Fruit fly (Drosophila melanogaster): Measurements from ENCODE around the gene CG5783.

The CG5783 gene

DNA sequence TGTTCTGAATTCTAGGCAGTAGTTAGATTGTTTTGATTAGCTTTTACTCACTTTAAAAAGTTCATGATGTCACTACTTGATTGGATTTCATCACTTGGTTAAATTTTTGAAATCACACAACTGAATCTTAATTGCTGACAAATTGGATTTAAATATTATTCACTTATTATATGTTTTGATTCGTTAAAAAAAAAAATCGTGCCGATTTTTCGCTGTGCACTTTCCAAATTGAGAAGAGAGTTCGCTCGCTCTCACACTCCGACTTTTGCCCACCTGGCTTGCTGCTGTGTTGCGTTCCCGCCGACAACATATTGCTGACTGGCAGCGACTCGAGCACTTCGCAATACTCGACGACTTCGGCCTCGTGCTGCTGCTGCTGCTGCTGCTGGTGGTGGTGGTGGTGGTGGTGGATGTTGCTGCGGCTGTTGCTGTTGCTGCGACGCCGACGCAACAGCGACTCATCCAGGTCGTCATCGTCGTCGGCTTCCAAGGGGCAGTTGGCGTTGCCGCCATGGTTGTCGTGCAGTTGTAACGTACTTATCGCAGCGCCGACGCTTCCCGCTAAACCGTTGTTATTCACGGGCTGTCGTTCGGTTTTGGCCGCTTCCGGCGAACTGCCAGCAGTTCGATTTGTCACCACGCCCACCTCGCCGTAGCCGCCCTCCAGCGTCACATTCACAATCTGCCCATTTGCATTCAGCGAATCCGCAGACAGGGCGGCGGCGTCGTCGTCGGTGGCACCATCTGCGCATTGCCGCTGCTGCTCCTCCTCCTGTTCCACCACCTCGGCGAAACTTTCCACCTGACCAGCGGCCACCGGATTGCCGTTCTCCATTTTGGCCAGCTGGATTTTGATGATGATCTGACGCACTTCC is 14.1 kb upstream of the CG5783 start (continued):
- TF ChIP-seq Aef1 (GFP tag; IDR thresholded peaks at IDR 0.05) (no peak), amos (GFP tag; IDR thresholded peaks at IDR 0.05; ENCODE audit: partially characterized antibody) (no peak; the same call in 1 of the 2 replicates), CG10267 (tag; optimal IDR thresholded peaks at IDR 0.05) (peak; percentile 65), CG12391 (tag; optimal IDR thresholded peaks at IDR 0.05) (peak; percentile 73), abd-A (tag; optimal IDR thresholded peaks at IDR 0.05) (no peak), peb (GFP tag; IDR thresholded peaks at IDR 0.05) (no peak), exex (tag; optimal IDR thresholded peaks at IDR 0.05) (peak; percentile 4), Ada2b (GFP tag; IDR thresholded peaks at IDR 0.05) (no peak; the same call in 1 of the 2 replicates), CG8478 (optimal IDR thresholded peaks at IDR 0.05) (peak; percentile 70), slbo (GFP tag; IDR thresholded peaks at IDR 0.05) (peak; percentile 71), CG12769 (tag; optimal IDR thresholded peaks at IDR 0.05) (peak; percentile 68), CG9215 (GFP tag; IDR thresholded peaks at IDR 0.05) (0 out of 2 replicates have a peak, but pooled peaks have one; percentile 15), Nf-YB (GFP tag; optimal IDR thresholded peaks at IDR 0.05) (peak; percentile 20), Oli (tag; optimal IDR thresholded peaks at IDR 0.05) (peak; percentile 72), lov (optimal IDR thresholded peaks at IDR 0.05) (no peak), lov (GFP tag; IDR thresholded peaks at IDR 0.05) (0 out of 3 replicates have a peak, but pooled peaks have one; percentile 26), z (GFP tag; IDR thresholded peaks at IDR 0.05) (0 out of 3 replicates have a peak, but pooled peaks have one; percentile 43), CG13624 (GFP tag; optimal IDR thresholded peaks at IDR 0.05) (peak; percentile 23), bowl (GFP tag; IDR thresholded peaks at IDR 0.05) (no peak), CG33213 (GFP tag; optimal IDR thresholded peaks at IDR 0.05) (no peak), gce (GFP tag; IDR thresholded peaks at IDR 0.05) (peak; percentile 69; the same call in 2 of the 3 replicates), Stat92E (GFP tag; optimal IDR thresholded peaks at IDR 0.05) (no peak), aop (GFP tag; IDR thresholded peaks at IDR 0.05) (no peak), chn (GFP tag; optimal IDR thresholded peaks at IDR 0.05) (peak; percentile 55), CG11398 (GFP tag; optimal IDR thresholded peaks at IDR 0.05) (peak; percentile 34), CG3726 (GFP tag; IDR thresholded peaks at IDR 0.05) (0 out of 3 replicates have a peak, but pooled peaks have one; percentile 55), CG8388 (GFP tag; optimal IDR thresholded peaks at IDR 0.05) (peak; percentile 64), ranshi (GFP tag; IDR thresholded peaks at IDR 0.05) (no peak), CG5245 (GFP tag; optimal IDR thresholded peaks at IDR 0.05) (peak; percentile 4), nerfin-2 (GFP tag; IDR thresholded peaks at IDR 0.05; ENCODE audit: partially characterized antibody) (0 out of 2 replicates have a peak, but pooled peaks have one; percentile 28), CG1529 (GFP tag; optimal IDR thresholded peaks at IDR 0.05) (peak; percentile 57), eyg (GFP tag; optimal IDR thresholded peaks at IDR 0.05) (no peak), CG18599 (GFP tag; optimal IDR thresholded peaks at IDR 0.05) (peak; percentile 63), lab (GFP tag; optimal IDR thresholded peaks at IDR 0.05) (peak; percentile 71), Trl (optimal IDR thresholded peaks at IDR 0.05) (peak; percentile 19 to 27), Trl (GFP tag; optimal IDR thresholded peaks at IDR 0.05) (peak; percentile 16), CG4424 (GFP tag; optimal IDR thresholded peaks at IDR 0.05) (peak; percentile 70), Gsc (GFP tag; IDR thresholded peaks at IDR 0.05) (no peak), tll (GFP tag; optimal IDR thresholded peaks at IDR 0.05) (no peak), CG17802 (tag; optimal IDR thresholded peaks at IDR 0.05) (peak; percentile 4), CG11695 (GFP tag; IDR thresholded peaks at IDR 0.05) (peak; percentile 60; the same call in 2 of the 3 replicates), sc (optimal IDR thresholded peaks at IDR 0.05) (no peak), sc (GFP tag; optimal IDR thresholded peaks at IDR 0.05) (peak; percentile 38), repo (GFP tag; optimal IDR thresholded peaks at IDR 0.05) (no peak), CG7839 (tag; optimal IDR thresholded peaks at IDR 0.05) (peak; percentile 71), TFAM (GFP tag; optimal IDR thresholded peaks at IDR 0.05) (no peak), CG13123 (GFP tag; optimal IDR thresholded peaks at IDR 0.05) (peak; percentile 19), CG14014 (GFP tag; IDR thresholded peaks at IDR 0.05) (peak; percentile 18; the same call in 1 of the 2 replicates), CG10959 (GFP tag; IDR thresholded peaks at IDR 0.05) (no peak)

Data from whole organism, embryonic.